Worm (Caenorhabditis elegans) whole organism, L4 larva: ENCODE results near the gene F48F5.6.
A peak's percentile ranks its signal among the peaks of the same experiment; 100 is the strongest.

ENCODE experiments used
- D1046.2 ChIP-seq: fragments of 200-800 bp; sonication (Bioruptor generic); IDR thresholded peaks from 2 replicates; pipeline ENCODE4 v1.3.6; 2022; ENCODE audit warnings: missing genetic modification characterization, missing compliant biosample characterization
- F10B5.3 ChIP-seq: sonication (generic microtip); optimal IDR thresholded peaks from 2 replicates; lab custom pipeline; 2016; ENCODE audit warnings: mild to moderate bottlenecking, missing genetic modification characterization, missing compliant biosample characterization
- F44E2.7 ChIP-seq: fragments of 200-800 bp; sonication (Bioruptor generic); IDR thresholded peaks from 2 replicates; pipeline ENCODE4 v2.1.2; 2022; ENCODE audit warnings: missing genetic modification characterization, missing compliant biosample characterization
- Y105C5A.15 ChIP-seq: fragments of 200-800 bp; sonication (Bioruptor generic); IDR thresholded peaks from 2 replicates; pipeline ENCODE4 v1.3.6; 2022; ENCODE audit warnings: missing genetic modification characterization, missing compliant biosample characterization
- Y75B8A.6 ChIP-seq: fragments of 200-800 bp; sonication (Bioruptor generic); IDR thresholded peaks from 2 replicates; pipeline ENCODE4 v1.3.6; 2022; ENCODE audit warnings: missing genetic modification reagents, missing genetic modification characterization, missing compliant biosample characterization
- ZK337.2 ChIP-seq: fragments of 200-800 bp; sonication (Bioruptor generic); IDR thresholded peaks from 2 replicates; pipeline ENCODE4 v1.3.6; 2022; ENCODE audit warnings: missing genetic modification reagents, missing genetic modification characterization, missing compliant biosample characterization
- aha-1 ChIP-seq: fragments of 150-350 bp; peaks from one replicate; lab custom pipeline; 2014; ENCODE audit warnings: missing biosample characterization, missing genetic modification characterization
- ceh-28 ChIP-seq: fragments of 150-350 bp; optimal IDR thresholded peaks from 2 replicates; lab custom pipeline; 2014; ENCODE audit warnings: missing biosample characterization, missing genetic modification reagents, missing genetic modification characterization
- ceh-44 ChIP-seq: fragments of 200-800 bp; sonication (Bioruptor generic); IDR thresholded peaks from 2 replicates; pipeline ENCODE4 v1.3.6; 2022; ENCODE audit warnings: missing genetic modification reagents, missing genetic modification characterization, missing compliant biosample characterization
- cey-2 ChIP-seq: sonication (generic microtip); optimal IDR thresholded peaks from 3 replicates; lab custom pipeline; 2017; ENCODE audit warnings: missing genetic modification characterization, mild to moderate bottlenecking, missing compliant biosample characterization, antibody characterized with exemption, borderline replicate concordance; ENCODE audit not compliant: insufficient read depth
- dmd-8 ChIP-seq: fragments of 200-800 bp; sonication (Bioruptor generic); IDR thresholded peaks from 2 replicates; pipeline ENCODE4 v1.3.6; 2022; ENCODE audit warnings: missing genetic modification characterization, missing compliant biosample characterization
- dve-1 ChIP-seq: sonication (generic microtip); optimal IDR thresholded peaks from 2 replicates; lab custom pipeline; 2017; ENCODE audit warnings: antibody characterized with exemption, mild to moderate bottlenecking, missing genetic modification characterization, missing compliant biosample characterization; ENCODE audit not compliant: insufficient read depth
- egl-43 ChIP-seq: fragments of 200-800 bp; sonication (Bioruptor generic); IDR thresholded peaks from 2 replicates; pipeline ENCODE4 v1.3.6; 2022; ENCODE audit warnings: missing genetic modification reagents, missing genetic modification characterization, missing compliant biosample characterization
- hlh-11 ChIP-seq: fragments of 200-800 bp; sonication (Bioruptor generic); optimal IDR thresholded peaks from 2 replicates; lab custom pipeline; 2018; ENCODE audit warnings: mild to moderate bottlenecking, missing genetic modification characterization, missing compliant biosample characterization
- hlh-30 ChIP-seq: sonication (generic microtip); optimal IDR thresholded peaks from 2 replicates; lab custom pipeline; 2017; ENCODE audit warnings: antibody characterized with exemption, mild to moderate bottlenecking, missing genetic modification characterization, missing compliant biosample characterization; ENCODE audit not compliant: insufficient read depth
- lim-7 ChIP-seq: fragments of 200-800 bp; sonication (Bioruptor generic); IDR thresholded peaks from 2 replicates; pipeline ENCODE4 v1.3.6; 2022; ENCODE audit warnings: missing genetic modification characterization, missing compliant biosample characterization
- lin-38 ChIP-seq: fragments of 200-800 bp; sonication (Bioruptor generic); IDR thresholded peaks from 2 replicates; pipeline ENCODE4 v1.3.6; 2022; ENCODE audit warnings: missing genetic modification reagents, missing genetic modification characterization, missing compliant biosample characterization
- lin-39 ChIP-seq: fragments of 150-350 bp; optimal IDR thresholded peaks from 2 replicates; lab custom pipeline; 2014; ENCODE audit warnings: missing biosample characterization, missing genetic modification reagents, missing genetic modification characterization
- lsy-2 ChIP-seq, 2 experiments: fragments of 150-350 bp in 1 of 2; sonication (generic microtip) in 1 of 2; optimal IDR thresholded peaks; 2 replicates each; lab custom pipeline; 2014 to 2017; ENCODE audit warnings: missing biosample characterization in 2 of 2, missing genetic modification characterization in 2 of 2
- madf-5 ChIP-seq, 2 experiments: fragments of 200-800 bp; sonication (Bioruptor generic); IDR thresholded peaks; 2 replicates each; pipeline ENCODE4 v1.3.6; 2022; ENCODE audit warnings: missing compliant biosample characterization in 2 of 2, missing genetic modification characterization in 2 of 2
- madf-9 ChIP-seq: fragments of 200-800 bp; sonication (Bioruptor generic); conservative IDR thresholded peaks from 2 replicates; pipeline ENCODE4 v1.3.6; 2022; ENCODE audit warnings: missing genetic modification reagents, missing genetic modification characterization, missing compliant biosample characterization
- mep-1 ChIP-seq: fragments of 150-350 bp; sonication (generic microtip); optimal IDR thresholded peaks from 3 replicates; lab custom pipeline; 2014; ENCODE audit warnings: missing biosample characterization, missing genetic modification characterization
- mes-2 ChIP-seq: sonication (generic microtip); optimal IDR thresholded peaks from 2 replicates; lab custom pipeline; 2016; ENCODE audit warnings: missing genotype, mild to moderate bottlenecking, missing genetic modification characterization, missing compliant biosample characterization; ENCODE audit not compliant: poor library complexity, severe bottlenecking
- mxl-3 ChIP-seq: fragments of 200-800 bp; sonication (Bioruptor generic); optimal IDR thresholded peaks from 2 replicates; lab custom pipeline; 2018; ENCODE audit warnings: mild to moderate bottlenecking, missing genetic modification characterization, missing compliant biosample characterization
- nhr-25 ChIP-seq: sonication (generic microtip); optimal IDR thresholded peaks from 2 replicates; lab custom pipeline; 2017; ENCODE audit warnings: missing genetic modification characterization, mild to moderate bottlenecking, missing compliant biosample characterization, antibody characterized with exemption, moderate library complexity, borderline replicate concordance; ENCODE audit not compliant: insufficient read depth
- nhr-42 ChIP-seq: fragments of 200-800 bp; sonication (Bioruptor generic); IDR thresholded peaks from 2 replicates; pipeline ENCODE4 v1.3.6; 2022; ENCODE audit warnings: missing genetic modification characterization, missing compliant biosample characterization
- nhr-76 ChIP-seq: fragments of 150-350 bp; optimal IDR thresholded peaks from 2 replicates; lab custom pipeline; 2014; ENCODE audit warnings: missing biosample characterization, missing genetic modification characterization
- pha-4 ChIP-seq, 2 experiments: fragments of 150-350 bp in 1 of 2; fragments of 200-800 bp in 1 of 2; sonication (Bioruptor generic) in 1 of 2; IDR thresholded peaks in 1 of 2; optimal IDR thresholded peaks in 1 of 2; 2 replicates each; pipeline versions ENCODE4 v1.3.6 to Lab custom; 2014 to 2022; ENCODE audit warnings: missing genetic modification characterization in 2 of 2, missing genetic modification reagents in 2 of 2, missing biosample characterization in 1 of 2, missing compliant biosample characterization in 1 of 2
- php-3 ChIP-seq: fragments of 200-800 bp; sonication (Bioruptor generic); IDR thresholded peaks from 2 replicates; pipeline ENCODE4 v1.3.6; 2022; ENCODE audit warnings: missing genetic modification reagents, missing genetic modification characterization, missing compliant biosample characterization
- sdz-12 ChIP-seq: fragments of 200-800 bp; sonication (Bioruptor generic); optimal IDR thresholded peaks from 2 replicates; lab custom pipeline; 2018; ENCODE audit warnings: mild to moderate bottlenecking, missing genetic modification characterization, missing compliant biosample characterization
- set-16 ChIP-seq: fragments of 200-800 bp; sonication (Bioruptor generic); IDR thresholded peaks from 2 replicates; pipeline ENCODE4 v1.3.6; 2022; ENCODE audit warnings: missing genetic modification reagents, missing genetic modification characterization, missing compliant biosample characterization
- snpc-1.2 ChIP-seq: fragments of 200-800 bp; sonication (Bioruptor generic); IDR thresholded peaks from 2 replicates; pipeline ENCODE4 v1.3.6; 2022; ENCODE audit warnings: missing genetic modification reagents, missing genetic modification characterization, missing compliant biosample characterization
- snpc-4 ChIP-seq: fragments of 150-350 bp; optimal IDR thresholded peaks from 2 replicates; lab custom pipeline; 2014; ENCODE audit warnings: missing biosample characterization, missing genetic modification characterization
- spr-3 ChIP-seq: fragments of 200-800 bp; sonication (Bioruptor generic); optimal IDR thresholded peaks from 2 replicates; lab custom pipeline; 2018; ENCODE audit warnings: mild to moderate bottlenecking, missing genetic modification characterization, missing compliant biosample characterization
- tag-97 ChIP-seq: fragments of 200-800 bp; sonication (Bioruptor generic); IDR thresholded peaks from 2 replicates; pipeline ENCODE4 v1.3.6; 2022; ENCODE audit warnings: missing genetic modification characterization, missing compliant biosample characterization
- tra-1 ChIP-seq: fragments of 200-800 bp; sonication (Bioruptor generic); IDR thresholded peaks from 2 replicates; pipeline ENCODE4 v1.3.6; 2022; ENCODE audit warnings: missing genetic modification reagents, missing genetic modification characterization, missing compliant biosample characterization
- unc-39 ChIP-seq: sonication (generic microtip); optimal IDR thresholded peaks from 2 replicates; lab custom pipeline; 2017; ENCODE audit warnings: missing biosample characterization, missing genetic modification characterization
- unc-62 ChIP-seq, 3 experiments: fragments of 150-350 bp in 1 of 3; sonication (generic microtip); optimal IDR thresholded peaks in 2 of 3; peaks in 1 of 3; 1 replicate in 1 of 3; 2 replicates in 2 of 3; lab custom pipeline; 2014 to 2017; ENCODE audit warnings: missing biosample characterization in 3 of 3, missing genetic modification characterization in 3 of 3, missing genetic modification reagents in 3 of 3, missing genotype in 1 of 3
- vab-7 ChIP-seq: fragments of 200-800 bp; sonication (Bioruptor generic); IDR thresholded peaks from 2 replicates; pipeline ENCODE4 v1.3.6; 2022; ENCODE audit warnings: missing genetic modification reagents, missing genetic modification characterization, missing compliant biosample characterization
- zip-11 ChIP-seq: fragments of 200-800 bp; sonication (Bioruptor generic); IDR thresholded peaks from 2 replicates; pipeline ENCODE4 v1.3.6; 2022; ENCODE audit warnings: missing genetic modification characterization, missing compliant biosample characterization

Gene F48F5.6

ce11 chrV:20492385-20492784 lies 39.4 kb upstream of the F48F5.6 start, which contains the start of gene srbc-79:
srbc-79 (minus strand) TSS chrV:20492485.
- TF ChIP-seq lsy-2 (tag; optimal IDR thresholded peaks at IDR 0.05; lab: Kevin White, UChicago) = no peak
- no peak for TF ChIP-seq madf-5 (GFP tag; IDR thresholded peaks at IDR 0.05; lab: Robert Waterston, UW)
- no peak for TF ChIP-seq mes-2
- TF ChIP-seq aha-1 = peak; percentile 16
- TF ChIP-seq pha-4 (GFP tag; IDR thresholded peaks at IDR 0.05; lab: Robert Waterston, UW) = no peak
- no peak for TF ChIP-seq pha-4 (tag; optimal IDR thresholded peaks at IDR 0.05; lab: Kevin White, UChicago)
- TF ChIP-seq php-3 (GFP tag; lab: Robert Waterston, UW) = no peak
- no peak for TF ChIP-seq nhr-42
- TF ChIP-seq hlh-11 (tag; lab: Kevin White, UChicago) = no peak
- no peak for TF ChIP-seq dmd-8 (GFP tag; lab: Robert Waterston, UW)

DNA sequence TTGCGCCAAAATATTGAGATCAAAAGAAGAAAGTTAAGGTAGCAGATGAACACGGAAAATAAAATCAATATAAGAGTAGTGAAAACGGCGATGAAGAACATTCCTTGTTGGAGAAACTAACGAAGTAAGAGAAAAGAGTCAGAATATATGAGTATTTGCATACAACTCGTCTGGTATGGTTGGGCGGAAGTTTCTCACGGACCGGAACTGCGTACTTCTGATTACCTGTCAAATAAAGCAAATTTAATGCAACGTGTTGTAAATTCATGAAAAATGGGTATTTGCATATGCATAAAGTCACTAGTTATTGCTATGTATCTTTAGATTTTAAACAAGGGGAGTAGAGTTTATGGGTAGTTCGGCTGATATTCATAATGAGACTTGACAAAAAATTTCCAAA lies 36.1 kb upstream of the F48F5.6 start, which contains the start of gene srbc-78:
srbc-78 (minus strand) TSS at position 101 of the 400 bp plus-strand sequence.
- TF ChIP-seq aha-1 (no peak), unc-62 (GFP tag; optimal IDR thresholded peaks at IDR 0.05 in 1 of 2; lab: Kevin White, UChicago) (peak in 1 of 2 experiments; percentile 77), unc-62 (tag; optimal IDR thresholded peaks at IDR 0.05; lab: Kevin White, UChicago) (no peak)

ce11 chrV:20486549-20486948 lies 33.6 kb upstream of the F48F5.6 start:
- TF ChIP-seq lsy-2 (tag; optimal IDR thresholded peaks at IDR 0.05; lab: Kevin White, UChicago) = peak in 1 of 2 experiments; percentile 12
- TF ChIP-seq ceh-28 (tag; lab: Kevin White, UChicago) = no peak
- TF ChIP-seq nhr-25 (tag; lab: Kevin White, UChicago) = no peak
- TF ChIP-seq pha-4 (GFP tag; IDR thresholded peaks at IDR 0.05; lab: Robert Waterston, UW) = no peak
- TF ChIP-seq pha-4 (tag; optimal IDR thresholded peaks at IDR 0.05; lab: Kevin White, UChicago) = no peak
- no peak for TF ChIP-seq snpc-4 (tag; lab: Kevin White, UChicago)
- no peak for TF ChIP-seq mxl-3 (GFP tag; lab: Kevin White, UChicago)
- TF ChIP-seq ceh-44 (GFP tag; lab: Robert Waterston, UW) = no peak
- no peak for TF ChIP-seq set-16 (GFP tag; lab: Robert Waterston, UW)
- no peak for TF ChIP-seq unc-39 (tag; lab: Kevin White, UChicago)
- TF ChIP-seq madf-9 = no peak
- TF ChIP-seq sdz-12 = no peak
- peak; percentile 2 for TF ChIP-seq hlh-30 (tag; lab: Kevin White, UChicago)
- TF ChIP-seq lin-39 (tag; lab: Kevin White, UChicago) = no peak
- TF ChIP-seq nhr-76 = no peak

ce11 chrV:20485285-20485684 lies 32.3 kb upstream of the F48F5.6 start, which contains the start of gene dhcr-7:
dhcr-7 (minus strand) TSS chrV:20485385.
- TF ChIP-seq F10B5.3 (tag; lab: Kevin White, UChicago) = no peak
- no peak for TF ChIP-seq pha-4 (GFP tag; IDR thresholded peaks at IDR 0.05; lab: Robert Waterston, UW)
- TF ChIP-seq pha-4 (tag; optimal IDR thresholded peaks at IDR 0.05; lab: Kevin White, UChicago) = no peak
- TF ChIP-seq cey-2 (tag; lab: Kevin White, UChicago) = no peak
- TF ChIP-seq vab-7 = no peak
- no peak for TF ChIP-seq zip-11 (GFP tag; lab: Robert Waterston, UW)
- no peak for TF ChIP-seq D1046.2
- no peak for TF ChIP-seq mes-2
- TF ChIP-seq sdz-12 = no peak
- TF ChIP-seq ZK337.2 (GFP tag; lab: Robert Waterston, UW) = no peak
- TF ChIP-seq lim-7 = no peak
- no peak for TF ChIP-seq php-3 (GFP tag; lab: Robert Waterston, UW)
- TF ChIP-seq spr-3 (GFP tag; lab: Kevin White, UChicago) = no peak
- no peak for TF ChIP-seq Y75B8A.6 (GFP tag; lab: Robert Waterston, UW)

DNA sequence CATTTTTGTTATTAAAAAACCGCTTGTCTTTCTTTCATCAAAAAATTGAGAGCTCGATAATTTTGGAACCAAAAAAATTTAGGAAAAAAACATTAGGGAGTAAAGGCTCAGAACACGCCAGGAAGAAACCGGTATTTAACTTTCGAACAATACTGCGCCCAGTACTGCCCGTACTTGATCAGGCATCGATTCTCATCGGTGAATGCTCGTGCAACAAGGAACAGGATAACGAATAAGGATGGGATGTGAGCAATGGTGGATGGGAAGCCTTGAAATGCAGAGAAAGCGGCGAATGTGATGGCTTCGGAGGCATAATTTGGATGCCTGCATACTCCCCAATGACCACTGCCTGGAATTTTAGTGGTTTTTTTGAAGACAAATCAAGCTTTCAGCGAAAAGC lies 27.8 kb upstream of the F48F5.6 start:
- TF ChIP-seq dve-1 (tag; lab: Kevin White, UChicago) (no peak), lin-38 (GFP tag; lab: Robert Waterston, UW) (0 out of 2 replicates have a peak, but pooled peaks have one; percentile 21), mep-1 (tag; lab: Kevin White, UChicago) (no peak), F44E2.7 (GFP tag; lab: Robert Waterston, UW) (0 out of 2 replicates have a peak, but pooled peaks have one; percentile 74), Y105C5A.15 (GFP tag; lab: Robert Waterston, UW) (0 out of 2 replicates have a peak, but pooled peaks have one; percentile 49), aha-1 (no peak), tra-1 (GFP tag; lab: Robert Waterston, UW) (0 out of 2 replicates have a peak, but pooled peaks have one; percentile 6), snpc-1.2 (GFP tag; lab: Robert Waterston, UW) (peak; percentile 67), tag-97 (GFP tag; lab: Robert Waterston, UW) (no peak), vab-7 (no peak), egl-43 (0 out of 2 replicates have a peak, but pooled peaks have one; percentile 17)
